Worm (Caenorhabditis elegans): Measurements from ENCODE around the gene math-1.

DNA sequence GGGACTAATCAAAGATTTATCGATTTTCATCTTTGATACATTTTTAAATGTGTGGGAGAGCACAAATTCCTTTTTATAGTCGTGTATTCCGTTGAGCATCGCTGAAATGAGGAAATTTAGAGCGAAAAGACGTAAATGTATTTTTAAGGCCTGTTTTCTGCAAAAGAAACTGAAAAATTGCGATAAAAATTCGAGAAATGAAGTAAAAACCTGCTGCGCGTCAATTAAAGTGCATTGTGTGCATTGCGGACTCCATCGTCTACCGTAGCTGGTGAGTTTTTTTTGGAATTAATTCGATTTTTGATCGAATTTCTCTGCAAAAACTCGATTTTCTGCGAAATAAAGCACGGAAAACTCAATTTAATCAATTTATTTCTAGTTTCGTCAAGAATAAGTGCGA lies 7.2 kb downstream of the math-1 start, which contains the start of gene bath-19:
- TF ChIP-seq nhr-237 (tag; optimal IDR thresholded peaks at IDR 0.05) = no peak
- no peak for TF ChIP-seq nhr-77 (tag; optimal IDR thresholded peaks at IDR 0.05)
- TF ChIP-seq lin-15B (tag; optimal IDR thresholded peaks at IDR 0.05) = no peak
- no peak for TF ChIP-seq ZK337.2 (GFP tag; IDR thresholded peaks at IDR 0.05)

All from whole organism, L4 larva.